Worm (Caenorhabditis elegans) whole organism, L1 larva: ENCODE data around the gene K09H11.15.

ENCODE experiments used
- ama-1 ChIP-seq: fragments of 150-350 bp; optimal IDR thresholded peaks from 2 replicates; lab custom pipeline; 2014
- ces-1 ChIP-seq: fragments of 150-350 bp; optimal IDR thresholded peaks from 2 replicates; lab custom pipeline; 2014; ENCODE audit warnings: missing biosample characterization, missing genetic modification reagents, missing genetic modification characterization
- dpl-1 ChIP-seq, 3 experiments: fragments of 150-350 bp in 2 of 3; sonication (generic microtip) in 1 of 3; optimal IDR thresholded peaks; 2 replicates each; lab custom pipeline; 2014 to 2017; ENCODE audit warnings: missing biosample characterization in 3 of 3, missing genetic modification characterization in 3 of 3, missing genetic modification reagents in 3 of 3
- efl-1 ChIP-seq, 4 experiments: fragments of 150-350 bp; optimal IDR thresholded peaks in 3 of 4; peaks in 1 of 4; 1 replicate in 1 of 4; 2 replicates in 3 of 4; lab custom pipeline; 2014; ENCODE audit warnings: missing biosample characterization in 2 of 4, missing genetic modification characterization in 2 of 4, missing genetic modification reagents in 2 of 4
- egl-27 ChIP-seq, 2 experiments: fragments of 150-350 bp in 1 of 2; sonication (generic microtip); optimal IDR thresholded peaks; 3 replicates each; lab custom pipeline; 2017 to 2018; ENCODE audit warnings: missing biosample characterization in 2 of 2, missing genetic modification characterization in 2 of 2, missing genetic modification reagents in 2 of 2
- lin-13 ChIP-seq: fragments of 150-350 bp; optimal IDR thresholded peaks from 2 replicates; lab custom pipeline; 2014; ENCODE audit warnings: missing biosample characterization, missing genetic modification reagents, missing genetic modification characterization
- lin-39 ChIP-seq: fragments of 150-350 bp; optimal IDR thresholded peaks from 2 replicates; lab custom pipeline; 2014; ENCODE audit warnings: missing biosample characterization, missing genetic modification reagents, missing genetic modification characterization
- nhr-12 ChIP-seq: sonication (generic microtip); optimal IDR thresholded peaks from 2 replicates; lab custom pipeline; 2017; ENCODE audit warnings: missing biosample characterization, missing genetic modification characterization
- tlp-1 ChIP-seq: fragments of 150-350 bp; optimal IDR thresholded peaks from 2 replicates; lab custom pipeline; 2014; ENCODE audit warnings: missing biosample characterization, missing genetic modification characterization

DNA sequence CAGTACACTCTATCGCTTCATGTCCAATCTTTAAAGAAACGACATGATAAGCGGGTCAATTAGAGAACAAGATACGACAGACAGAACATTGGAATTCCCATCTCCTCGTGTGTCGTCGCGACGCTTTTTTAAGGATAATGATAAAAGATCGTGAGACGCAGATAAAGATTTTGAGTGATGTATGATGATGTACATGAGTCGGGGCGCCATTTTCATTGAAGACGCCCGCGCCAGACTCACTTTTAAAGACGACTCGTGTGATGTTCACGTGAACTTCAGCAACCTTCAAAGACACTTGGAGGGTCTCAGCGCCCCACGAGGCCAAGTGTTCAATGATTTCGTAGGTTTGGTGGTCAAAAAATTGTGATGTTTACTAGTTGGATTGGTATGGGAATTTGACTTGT is 37.6 kb upstream of the K09H11.15 start:
- TF ChIP-seq ces-1, result no peak
- TF ChIP-seq tlp-1, result no peak
- TF ChIP-seq efl-1 (optimal IDR thresholded peaks at IDR 0.05; lab: Kevin White, UChicago), result peak; percentile 18 to 34
- peak; percentile 1 to 84 for TF ChIP-seq efl-1 (GFP tag; optimal IDR thresholded peaks at IDR 0.05 in 1 of 2; lab: Kevin White, UChicago)
- TF ChIP-seq egl-27 (tag; optimal IDR thresholded peaks at IDR 0.05; lab: Kevin White, UChicago), result peak in 1 of 2 experiments; percentile 71
- TF ChIP-seq ama-1 (lab: Kevin White, UChicago), result no peak
- TF ChIP-seq nhr-12 (tag; lab: Kevin White, UChicago), result no peak
- TF ChIP-seq lin-39 (tag; lab: Kevin White, UChicago), result peak; percentile 47
- TF ChIP-seq dpl-1 (GFP tag; optimal IDR thresholded peaks at IDR 0.05; lab: Kevin White, UChicago), result peak in 1 of 3 experiments; percentile 35
- peak; percentile 12 for TF ChIP-seq lin-13 (GFP tag; lab: Kevin White, UChicago)
